Worm (Caenorhabditis elegans): ENCODE measurements around the gene F31F4.1.

DNA sequence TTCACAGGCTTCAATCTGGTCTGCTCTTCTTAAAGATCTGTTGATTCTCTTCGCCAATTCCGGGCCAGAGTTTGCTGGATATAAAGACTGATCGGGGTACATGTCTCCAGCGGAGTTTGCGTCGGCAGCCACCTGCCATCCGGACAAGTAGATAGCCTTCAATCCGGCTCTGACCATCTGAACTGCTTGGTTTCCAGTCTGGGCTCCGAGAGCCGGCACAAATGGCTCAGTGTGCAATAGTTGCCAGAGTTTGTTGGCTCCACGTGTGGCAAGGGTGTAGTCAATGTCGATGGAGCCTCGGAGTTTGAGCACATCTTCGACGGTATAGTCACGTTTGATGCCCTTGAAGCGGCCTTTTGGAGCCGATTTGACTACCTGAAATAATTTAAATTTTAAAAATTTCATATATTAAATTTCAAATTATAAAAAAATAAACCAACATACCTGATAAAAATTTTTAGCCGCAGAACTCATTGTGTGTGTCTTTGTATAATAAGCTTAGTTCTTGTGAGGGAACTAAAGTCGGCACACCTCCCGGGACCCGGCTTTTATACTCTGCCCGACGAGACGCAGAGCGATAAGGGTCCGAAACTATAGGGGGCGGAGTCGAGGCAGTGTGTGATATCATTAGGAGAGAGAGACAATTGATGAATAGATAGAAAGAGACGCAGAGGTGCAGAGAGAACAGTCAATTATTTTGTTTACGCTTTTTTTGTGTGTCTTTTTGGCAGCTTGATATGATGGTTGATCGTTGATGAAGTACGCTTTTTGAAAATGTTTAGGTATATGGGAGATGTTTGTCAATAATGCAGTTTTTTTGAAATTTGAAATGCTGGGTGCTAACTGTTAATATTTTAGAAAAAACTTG lies 43.9 kb downstream of the F31F4.1 start, which contains the start of the genes icl-1 and srh-2:
- TF ChIP-seq fkh-10 (GFP tag; optimal IDR thresholded peaks at IDR 0.05) (no peak), nhr-76 (tag; optimal IDR thresholded peaks at IDR 0.05) (no peak), snpc-4 (tag; optimal IDR thresholded peaks at IDR 0.05) (no peak), fos-1 (tag; optimal IDR thresholded peaks at IDR 0.05) (no peak), zip-2 (tag; optimal IDR thresholded peaks at IDR 0.05) (no peak), spr-3 (GFP tag; optimal IDR thresholded peaks at IDR 0.05) (peak; percentile 48), nhr-6 (tag; optimal IDR thresholded peaks at IDR 0.05) (peak; percentile 60), rbr-2 (tag; optimal IDR thresholded peaks at IDR 0.05) (no peak), pha-4 (GFP tag; IDR thresholded peaks at IDR 0.05) (peak; percentile 43; the same call in 1 of the 2 replicates), pha-4 (tag; optimal IDR thresholded peaks at IDR 0.05) (no peak), ztf-11 (tag; optimal IDR thresholded peaks at IDR 0.05) (no peak)
